Worm (Caenorhabditis elegans): Measurements from ENCODE around the gene arrd-18.
A peak's percentile ranks its signal among the peaks of the same experiment; 100 is the strongest.

The arrd-18 gene

DNA sequence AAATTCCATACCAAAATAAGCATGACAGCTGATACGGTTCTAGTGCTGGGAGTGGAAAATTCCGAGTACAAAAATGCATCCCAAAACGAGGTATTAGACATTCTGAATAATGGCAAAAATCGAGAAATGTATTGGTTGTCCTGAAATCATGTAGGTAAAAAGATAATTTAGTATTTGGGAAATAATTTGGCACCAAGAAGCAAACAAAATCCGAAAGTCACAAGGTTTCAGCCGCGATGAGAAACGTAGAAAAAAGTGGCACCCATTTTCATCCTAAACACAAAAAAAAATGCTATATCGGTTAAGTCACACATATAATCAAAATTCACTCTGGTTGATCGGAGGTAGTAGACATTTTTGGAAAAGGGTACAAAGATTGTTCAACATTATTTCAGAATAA is 14.2 kb downstream of the arrd-18 start, which contains the start of gene srx-122:
Gene srx-122, minus strand, starts transcription at position 101 of the 400 bp plus-strand sequence.
- TF ChIP-seq ceh-91 (GFP tag; IDR thresholded peaks at IDR 0.05) (no peak), egl-18 (GFP tag; IDR thresholded peaks at IDR 0.05) (no peak), unc-62 (GFP tag; optimal IDR thresholded peaks at IDR 0.05) (no peak), Y53F4B.3 (GFP tag; IDR thresholded peaks at IDR 0.05) (no peak), lin-35 (GFP tag; optimal IDR thresholded peaks at IDR 0.05) (no peak), rpc-1 (optimal IDR thresholded peaks at IDR 0.05) (no peak), rpc-1 (tag; optimal IDR thresholded peaks at IDR 0.05) (no peak), athp-1 (tag; optimal IDR thresholded peaks at IDR 0.05) (no peak), nhr-90 (tag; optimal IDR thresholded peaks at IDR 0.05) (no peak), T26A5.8 (tag; optimal IDR thresholded peaks at IDR 0.05) (no peak), ekl-4 (GFP tag; IDR thresholded peaks at IDR 0.05) (no peak)

DNA sequence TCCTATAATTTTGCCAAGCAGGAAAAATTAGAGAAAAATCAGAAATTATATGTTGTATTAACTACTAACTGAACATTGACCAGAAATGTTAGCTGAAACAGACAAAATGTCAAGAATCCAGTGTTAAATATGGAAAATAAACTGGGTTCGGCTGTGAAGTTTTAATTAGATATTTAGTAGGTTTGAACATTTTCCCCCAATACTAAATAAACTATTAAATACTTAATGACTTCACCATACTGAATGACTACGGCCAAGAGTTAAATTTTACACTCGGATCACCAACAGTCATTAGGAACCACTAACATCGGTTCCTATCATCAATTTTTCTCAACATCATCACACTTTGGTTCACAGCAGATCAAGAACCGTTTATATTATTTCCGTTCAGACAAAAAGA is 16.5 kb downstream of the arrd-18 start:
- TF ChIP-seq dpl-1 (GFP tag; optimal IDR thresholded peaks at IDR 0.05): no peak
- TF ChIP-seq nhr-120 (GFP tag; IDR thresholded peaks at IDR 0.05): no peak

DNA sequence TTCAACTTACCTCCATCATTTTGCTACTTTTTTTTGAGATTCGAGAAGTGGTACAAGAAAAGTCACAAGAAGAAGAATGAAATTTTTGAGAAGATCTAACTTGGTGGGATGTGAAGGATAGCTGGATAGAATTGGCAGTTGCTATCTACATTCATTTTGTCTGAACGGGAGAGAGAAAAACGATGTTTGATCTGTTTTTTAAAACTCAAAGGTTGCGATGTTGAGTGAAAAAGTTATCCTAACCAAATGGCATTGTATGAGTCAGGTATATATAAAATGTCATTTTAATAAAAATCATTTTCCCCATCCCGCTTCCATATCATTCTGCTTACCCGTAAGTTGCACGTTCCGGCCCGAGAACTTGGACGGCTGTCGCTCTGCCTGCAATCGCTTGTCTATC is 22.6 kb downstream of the arrd-18 start, which contains the start of gene F35F10.6:
Gene F35F10.6, minus strand, starts transcription at position 101 of the 400 bp plus-strand sequence.
- no peak for TF ChIP-seq nhr-179 (tag; optimal IDR thresholded peaks at IDR 0.05)
- no peak for TF ChIP-seq athp-1 (tag; optimal IDR thresholded peaks at IDR 0.05)
- TF ChIP-seq F49E8.2 (tag; optimal IDR thresholded peaks at IDR 0.05; ENCODE audit: insufficient read depth): no peak
- TF ChIP-seq xnd-1 (tag; optimal IDR thresholded peaks at IDR 0.05): no peak
- TF ChIP-seq hlh-12 (tag; optimal IDR thresholded peaks at IDR 0.05): no peak
- TF ChIP-seq K12H6.12 (tag; optimal IDR thresholded peaks at IDR 0.05): no peak
- TF ChIP-seq F52B5.7 (tag; optimal IDR thresholded peaks at IDR 0.05): no peak
- TF ChIP-seq T07F8.4 (tag; optimal IDR thresholded peaks at IDR 0.05): no peak
- TF ChIP-seq let-526 (GFP tag; IDR thresholded peaks at IDR 0.05): no peak
- TF ChIP-seq nhr-120 (GFP tag; IDR thresholded peaks at IDR 0.05): no peak
- TF ChIP-seq F57A8.1 (GFP tag; optimal IDR thresholded peaks at IDR 0.05): no peak

DNA sequence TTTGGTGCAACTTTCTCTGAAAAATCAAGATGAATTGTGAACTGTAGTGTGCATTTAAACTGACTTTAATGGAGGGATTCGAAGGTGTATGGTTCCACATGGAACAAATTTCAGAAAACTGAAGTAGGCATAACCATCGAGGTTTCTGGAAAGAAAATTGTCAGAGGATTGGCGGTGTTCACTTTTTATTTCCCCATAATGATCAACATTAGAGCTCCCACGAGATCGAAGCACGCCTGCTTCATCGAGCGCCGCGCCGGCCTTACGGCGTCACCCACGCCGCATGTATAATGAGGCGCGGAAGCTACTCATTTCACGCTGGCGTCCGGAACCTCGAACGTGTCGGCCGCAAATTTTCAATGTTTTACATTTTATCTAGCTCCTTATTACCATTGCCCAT is 23.8 kb downstream of the arrd-18 start:
- TF ChIP-seq lin-35 (GFP tag; optimal IDR thresholded peaks at IDR 0.05): no peak
- peak; percentile 76; the same call in 1 of the 2 replicates for TF ChIP-seq bed-1 (GFP tag; IDR thresholded peaks at IDR 0.05)
- peak; percentile 52; the same call in 1 of the 2 replicates for TF ChIP-seq egl-18 (GFP tag; IDR thresholded peaks at IDR 0.05)

DNA sequence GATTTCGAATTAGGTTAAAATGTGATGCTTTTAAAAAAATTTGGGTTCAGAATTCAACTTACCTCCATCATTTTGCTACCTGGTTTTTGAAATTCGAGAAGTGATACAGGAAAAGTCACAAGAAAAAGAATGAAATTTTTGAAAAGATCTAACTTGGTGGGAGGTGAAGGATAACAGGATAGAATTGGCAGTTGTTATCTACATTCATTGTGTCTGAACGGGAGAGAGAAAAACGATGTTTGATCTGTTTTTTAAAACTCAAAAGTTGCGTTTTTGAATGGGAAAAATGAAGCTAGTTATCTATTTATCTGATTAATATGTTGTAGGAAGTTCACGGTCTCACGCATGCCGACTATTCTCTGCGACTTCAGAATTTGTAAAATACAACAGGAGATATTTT is 24.6 kb downstream of the arrd-18 start, which contains the start of gene F35F10.7:
Gene F35F10.7, minus strand, starts transcription at position 101 of the 400 bp plus-strand sequence.
- TF ChIP-seq repo-1 (tag; optimal IDR thresholded peaks at IDR 0.05): no peak
- no peak for TF ChIP-seq C17E4.6 (GFP tag; IDR thresholded peaks at IDR 0.05)
- no peak for TF ChIP-seq F39B2.1 (GFP tag; IDR thresholded peaks at IDR 0.05)
- no peak for TF ChIP-seq dpff-1 (tag; optimal IDR thresholded peaks at IDR 0.05)

DNA sequence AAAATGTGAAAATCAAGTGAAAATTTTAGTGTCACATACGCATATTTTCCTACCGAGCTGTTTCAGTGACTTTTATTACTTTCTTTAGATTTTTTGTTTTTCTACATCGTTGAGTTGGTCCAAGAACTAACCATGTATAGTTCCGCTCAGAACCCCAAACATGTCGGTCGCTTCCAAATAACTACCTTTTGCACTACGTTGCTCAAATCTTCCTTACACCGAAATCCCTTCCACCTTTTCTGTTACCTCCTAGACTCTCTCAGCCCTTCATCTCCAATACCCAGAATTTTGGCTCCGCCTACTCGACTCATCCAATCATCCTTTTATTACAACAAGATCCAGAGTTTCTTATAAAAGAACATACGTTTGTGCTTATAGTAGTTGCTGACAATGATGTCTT is 27.3 kb downstream of the arrd-18 start, which contains the start of gene F35F10.5:
Gene F35F10.5, plus strand, starts transcription at position 301 of the 400 bp plus-strand sequence.
- TF ChIP-seq lir-1 (GFP tag; conservative IDR thresholded peaks at IDR 0.05) (no peak), K12H6.12 (tag; optimal IDR thresholded peaks at IDR 0.05) (no peak), attf-5 (GFP tag; optimal IDR thresholded peaks at IDR 0.05) (no peak), T26A5.8 (tag; optimal IDR thresholded peaks at IDR 0.05) (no peak), F37B4.10 (GFP tag; IDR thresholded peaks at IDR 0.05) (no peak), egrh-3 (GFP tag; IDR thresholded peaks at IDR 0.05) (no peak), snpc-1.3 (tag; optimal IDR thresholded peaks at IDR 0.05; ENCODE audit: insufficient read depth) (no peak), ceh-100 (GFP tag; IDR thresholded peaks at IDR 0.05) (no peak), lsy-27 (tag; optimal IDR thresholded peaks at IDR 0.05; ENCODE audit: borderline replicate concordance, insufficient read depth) (no peak), ceh-79 (tag; optimal IDR thresholded peaks at IDR 0.05) (no peak), sptf-2 (GFP tag; optimal IDR thresholded peaks at IDR 0.05) (no peak), nhr-90 (tag; optimal IDR thresholded peaks at IDR 0.05) (no peak), pha-4 (tag; optimal IDR thresholded peaks at IDR 0.05) (no peak), zim-3 (tag; optimal IDR thresholded peaks at IDR 0.05) (no peak)
